Fruit fly (Drosophila melanogaster): ENCODE data around the gene Nmdmc.

The Nmdmc gene

DNA sequence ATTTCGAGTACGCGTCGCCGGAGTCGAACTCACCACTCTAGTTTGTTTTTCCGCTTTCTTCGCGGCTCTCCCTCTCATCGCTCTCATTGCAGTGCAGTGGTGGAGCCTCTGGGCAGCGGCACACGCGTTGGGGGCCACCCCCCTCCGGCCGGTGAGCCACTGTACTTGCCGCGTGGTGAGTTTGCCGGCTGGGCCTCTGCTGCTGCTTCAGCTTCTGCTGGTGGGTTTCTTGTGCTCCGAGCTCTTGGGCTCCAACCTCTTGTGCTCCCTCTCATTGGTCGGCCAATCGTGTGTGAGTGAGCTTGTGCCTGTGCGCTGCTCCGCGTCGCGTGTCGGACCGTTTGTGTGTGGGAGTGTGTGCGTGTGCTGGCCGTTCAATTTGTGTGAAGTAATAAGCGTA lies 2.7 kb upstream of the Nmdmc start (continued):
- TF ChIP-seq Lhr (GFP tag; optimal IDR thresholded peaks at IDR 0.05) (no peak), slp2 (GFP tag; optimal IDR thresholded peaks at IDR 0.05) (peak; percentile 50), oc (tag; optimal IDR thresholded peaks at IDR 0.05) (peak; percentile 43), CG4617 (GFP tag; optimal IDR thresholded peaks at IDR 0.05; ENCODE audit: borderline replicate concordance) (no peak), Sox100B (GFP tag; optimal IDR thresholded peaks at IDR 0.05) (no peak), CG15073 (GFP tag; optimal IDR thresholded peaks at IDR 0.05) (no peak), CG14050 (GFP tag; IDR thresholded peaks at IDR 0.05) (no peak), CG33557 (GFP tag; optimal IDR thresholded peaks at IDR 0.05) (peak; percentile 27), Taf1 (GFP tag; IDR thresholded peaks at IDR 0.05) (no peak), CG1529 (GFP tag; optimal IDR thresholded peaks at IDR 0.05) (no peak), D (optimal IDR thresholded peaks at IDR 0.05) (no peak), D (GFP tag; optimal IDR thresholded peaks at IDR 0.05) (no peak), MESR4 (GFP tag; optimal IDR thresholded peaks at IDR 0.05) (no peak), Trl (optimal IDR thresholded peaks at IDR 0.05) (peak; percentile 88 to 94), Trl (GFP tag; optimal IDR thresholded peaks at IDR 0.05) (peak; percentile 84), amos (GFP tag; IDR thresholded peaks at IDR 0.05; ENCODE audit: partially characterized antibody) (no peak), CG13296 (GFP tag; optimal IDR thresholded peaks at IDR 0.05) (peak; percentile 25), seq (GFP tag; IDR thresholded peaks at IDR 0.05) (no peak), rib (GFP tag; IDR thresholded peaks at IDR 0.05) (no peak), CG3995 (GFP tag; optimal IDR thresholded peaks at IDR 0.05) (no peak), CG10543 (GFP tag; optimal IDR thresholded peaks at IDR 0.05) (peak; percentile 91), Gug (GFP tag; IDR thresholded peaks at IDR 0.05) (peak; percentile 89), corto (GFP tag; optimal IDR thresholded peaks at IDR 0.05) (no peak), Vsx1 (GFP tag; optimal IDR thresholded peaks at IDR 0.05) (peak; percentile 65), CG6854 (GFP tag; optimal IDR thresholded peaks at IDR 0.05) (peak; percentile 71), dmrt11E (tag; optimal IDR thresholded peaks at IDR 0.05) (no peak), Ets97D (GFP tag; optimal IDR thresholded peaks at IDR 0.05) (no peak), NK7.1 (GFP tag; optimal IDR thresholded peaks at IDR 0.05) (peak; percentile 39), CG12104 (GFP tag; optimal IDR thresholded peaks at IDR 0.05) (no peak), br (optimal IDR thresholded peaks at IDR 0.05) (no peak), stc (GFP tag; IDR thresholded peaks at IDR 0.05) (no peak), HmgD (GFP tag; optimal IDR thresholded peaks at IDR 0.05) (peak; percentile 80), fd3F (GFP tag; optimal IDR thresholded peaks at IDR 0.05) (no peak), CG18011 (GFP tag; optimal IDR thresholded peaks at IDR 0.05) (peak; percentile 1), jigr1 (GFP tag; IDR thresholded peaks at IDR 0.05) (no peak), pb (GFP tag; optimal IDR thresholded peaks at IDR 0.05) (peak; percentile 76), Ravus (GFP tag; IDR thresholded peaks at IDR 0.05) (no peak), CG6683 (GFP tag; optimal IDR thresholded peaks at IDR 0.05) (peak; percentile 35), CG1603 (tag; optimal IDR thresholded peaks at IDR 0.05) (peak; percentile 43), ro (GFP tag; IDR thresholded peaks at IDR 0.05) (no peak), ato (GFP tag; IDR thresholded peaks at IDR 0.05; ENCODE audit: partially characterized antibody) (no peak), dan (GFP tag; IDR thresholded peaks at IDR 0.05) (no peak), HLH4C (GFP tag; IDR thresholded peaks at IDR 0.05; ENCODE audit: partially characterized antibody) (no peak), Hand (GFP tag; optimal IDR thresholded peaks at IDR 0.05) (peak; percentile 72), CG8478 (optimal IDR thresholded peaks at IDR 0.05) (no peak), Dfd (GFP tag; optimal IDR thresholded peaks at IDR 0.05) (no peak), cato (GFP tag; optimal IDR thresholded peaks at IDR 0.05; ENCODE audit: borderline replicate concordance) (no peak), Adf1 (GFP tag; IDR thresholded peaks at IDR 0.05) (no peak), Nf-YC (tag; optimal IDR thresholded peaks at IDR 0.05) (peak; percentile 95), CG6254 (GFP tag; optimal IDR thresholded peaks at IDR 0.05) (peak; percentile 17), CG12744 (GFP tag; optimal IDR thresholded peaks at IDR 0.05) (peak; percentile 29), ems (GFP tag; optimal IDR thresholded peaks at IDR 0.05) (peak; percentile 62), CTCF (GFP tag; optimal IDR thresholded peaks at IDR 0.05) (no peak), Ptx1 (GFP tag; IDR thresholded peaks at IDR 0.05) (no peak)

Measured in whole organism, embryonic.